Worm (Caenorhabditis elegans): Measurements from ENCODE around the gene rocf-1.

rocf-1 gene

ce11 chrV:15465032-15465727 is 878 bp upstream of the rocf-1 start, which contains the start of gene pqn-71:
Gene pqn-71, plus strand, starts transcription at chrV:15465677.
- TF ChIP-seq pes-1 (GFP tag; IDR thresholded peaks at IDR 0.05) (peak; percentile 86), hnd-1 (tag; optimal IDR thresholded peaks at IDR 0.05) (peak; percentile 69), aly-1 (tag; optimal IDR thresholded peaks at IDR 0.05) (peak; percentile 81), ceh-36 (tag; optimal IDR thresholded peaks at IDR 0.05) (peak; percentile 74), scrt-1 (GFP tag; IDR thresholded peaks at IDR 0.05) (peak; percentile 83), flt-1 (GFP tag; IDR thresholded peaks at IDR 0.05) (peak; percentile 67), hmbx-1 (tag; optimal IDR thresholded peaks at IDR 0.05) (peak; percentile 65), tbx-37 (GFP tag; conservative IDR thresholded peaks at IDR 0.05) (peak; percentile 72), ama-1 (optimal IDR thresholded peaks at IDR 0.05) (no peak), hmg-4 (GFP tag; optimal IDR thresholded peaks at IDR 0.05) (peak; percentile 94), ets-7 (tag; optimal IDR thresholded peaks at IDR 0.05) (peak; percentile 67), ceh-13 (GFP tag; optimal IDR thresholded peaks at IDR 0.05) (peak; percentile 55), tbx-11 (GFP tag; IDR thresholded peaks at IDR 0.05) (peak; percentile 78), F13C5.2 (tag; optimal IDR thresholded peaks at IDR 0.05) (peak; percentile 93), B0310.2 (tag; optimal IDR thresholded peaks at IDR 0.05) (peak; percentile 57), sea-1 (GFP tag; conservative IDR thresholded peaks at IDR 0.05) (peak; percentile 86), tra-4 (tag; optimal IDR thresholded peaks at IDR 0.05) (peak; percentile 77)

- no peak for TF ChIP-seq hnd-1 (tag; optimal IDR thresholded peaks at IDR 0.05)
- TF ChIP-seq tra-4 (tag; optimal IDR thresholded peaks at IDR 0.05), result no peak
Observed at ce11 chrV:15459088-15459487, 5.2 kb downstream of the rocf-1 start, which contains the start of gene str-71. Gene str-71, minus strand, starts transcription at chrV:15459188.

- TF ChIP-seq hmg-4 (GFP tag; optimal IDR thresholded peaks at IDR 0.05) (no peak), hmbx-1 (tag; optimal IDR thresholded peaks at IDR 0.05) (no peak), tbx-11 (GFP tag; IDR thresholded peaks at IDR 0.05) (no peak), scrt-1 (GFP tag; IDR thresholded peaks at IDR 0.05) (no peak), ets-7 (tag; optimal IDR thresholded peaks at IDR 0.05) (no peak), ceh-13 (GFP tag; optimal IDR thresholded peaks at IDR 0.05) (no peak), ceh-36 (tag; optimal IDR thresholded peaks at IDR 0.05) (no peak), sea-1 (GFP tag; conservative IDR thresholded peaks at IDR 0.05) (no peak), F13C5.2 (tag; optimal IDR thresholded peaks at IDR 0.05) (no peak)
Observed at ce11 chrV:15454322-15454721, 10.0 kb downstream of the rocf-1 start.

ce11 chrV:15451421-15451820 is 12.9 kb downstream of the rocf-1 start, which contains the start of gene srw-33:
Gene srw-33, minus strand, starts transcription at chrV:15451521.
- no peak for TF ChIP-seq aly-1 (tag; optimal IDR thresholded peaks at IDR 0.05)
- no peak for TF ChIP-seq ets-7 (tag; optimal IDR thresholded peaks at IDR 0.05)
- TF ChIP-seq hmbx-1 (tag; optimal IDR thresholded peaks at IDR 0.05), result no peak
- no peak for TF ChIP-seq ceh-36 (tag; optimal IDR thresholded peaks at IDR 0.05)
- no peak for TF ChIP-seq F13C5.2 (tag; optimal IDR thresholded peaks at IDR 0.05)
- TF ChIP-seq hmg-4 (GFP tag; optimal IDR thresholded peaks at IDR 0.05), result no peak
- no peak for TF ChIP-seq sea-1 (GFP tag; conservative IDR thresholded peaks at IDR 0.05)
- TF ChIP-seq scrt-1 (GFP tag; IDR thresholded peaks at IDR 0.05), result no peak
- TF ChIP-seq ceh-13 (GFP tag; optimal IDR thresholded peaks at IDR 0.05), result no peak
- TF ChIP-seq B0310.2 (tag; optimal IDR thresholded peaks at IDR 0.05), result no peak
- no peak for TF ChIP-seq tbx-11 (GFP tag; IDR thresholded peaks at IDR 0.05)
- no peak for TF ChIP-seq pes-1 (GFP tag; IDR thresholded peaks at IDR 0.05)
- TF ChIP-seq flt-1 (GFP tag; IDR thresholded peaks at IDR 0.05), result no peak
- no peak for TF ChIP-seq hnd-1 (tag; optimal IDR thresholded peaks at IDR 0.05)
- TF ChIP-seq tbx-37 (GFP tag; conservative IDR thresholded peaks at IDR 0.05), result no peak
- no peak for TF ChIP-seq tra-4 (tag; optimal IDR thresholded peaks at IDR 0.05)
- TF ChIP-seq ama-1 (optimal IDR thresholded peaks at IDR 0.05), result no peak

- TF ChIP-seq ets-7 (tag; optimal IDR thresholded peaks at IDR 0.05), result no peak
- TF ChIP-seq scrt-1 (GFP tag; IDR thresholded peaks at IDR 0.05), result no peak
- no peak for TF ChIP-seq pes-1 (GFP tag; IDR thresholded peaks at IDR 0.05)
- TF ChIP-seq B0310.2 (tag; optimal IDR thresholded peaks at IDR 0.05), result no peak
- TF ChIP-seq tbx-11 (GFP tag; IDR thresholded peaks at IDR 0.05), result no peak
Observed at ce11 chrV:15448865-15449264, 15.4 kb downstream of the rocf-1 start, which contains the start of gene T26H5.14. Gene T26H5.14, plus strand, starts transcription at chrV:15449165.

- TF ChIP-seq pes-1 (GFP tag; IDR thresholded peaks at IDR 0.05) (no peak), ets-7 (tag; optimal IDR thresholded peaks at IDR 0.05) (no peak), tbx-11 (GFP tag; IDR thresholded peaks at IDR 0.05) (no peak), tra-4 (tag; optimal IDR thresholded peaks at IDR 0.05) (no peak), tbx-37 (GFP tag; conservative IDR thresholded peaks at IDR 0.05) (no peak), aly-1 (tag; optimal IDR thresholded peaks at IDR 0.05) (no peak), ceh-13 (GFP tag; optimal IDR thresholded peaks at IDR 0.05) (no peak), hmg-4 (GFP tag; optimal IDR thresholded peaks at IDR 0.05) (no peak), F13C5.2 (tag; optimal IDR thresholded peaks at IDR 0.05) (no peak), scrt-1 (GFP tag; IDR thresholded peaks at IDR 0.05) (no peak), hnd-1 (tag; optimal IDR thresholded peaks at IDR 0.05) (no peak), flt-1 (GFP tag; IDR thresholded peaks at IDR 0.05) (no peak), ama-1 (optimal IDR thresholded peaks at IDR 0.05) (no peak)
Observed at ce11 chrV:15448408-15448807, 15.9 kb downstream of the rocf-1 start, which contains the start of gene T26H5.4. Gene T26H5.4, minus strand, starts transcription at chrV:15448701.

ce11 chrV:15445437-15445836 is 18.9 kb downstream of the rocf-1 start, which contains the start of gene srh-239:
Gene srh-239, plus strand, starts transcription at chrV:15445737.
- TF ChIP-seq aly-1 (tag; optimal IDR thresholded peaks at IDR 0.05) (no peak), F13C5.2 (tag; optimal IDR thresholded peaks at IDR 0.05) (no peak), hnd-1 (tag; optimal IDR thresholded peaks at IDR 0.05) (no peak), tbx-37 (GFP tag; conservative IDR thresholded peaks at IDR 0.05) (no peak), sea-1 (GFP tag; conservative IDR thresholded peaks at IDR 0.05) (no peak), ceh-36 (tag; optimal IDR thresholded peaks at IDR 0.05) (no peak), ets-7 (tag; optimal IDR thresholded peaks at IDR 0.05) (no peak), hmbx-1 (tag; optimal IDR thresholded peaks at IDR 0.05) (no peak), scrt-1 (GFP tag; IDR thresholded peaks at IDR 0.05) (no peak), flt-1 (GFP tag; IDR thresholded peaks at IDR 0.05) (no peak)

Measured in whole organism, early embryonic.